Worm (Caenorhabditis elegans) whole organism, L4/young adult: ENCODE data around the gene mgl-3.
"Not testable (repeated sequence)": the region's sequence is repeated elsewhere in the genome, so short reads cannot be mapped to it uniquely, and the experiment has no call there.

ENCODE experiments used
- W03F9.2 ChIP-seq: fragments of 150-350 bp; optimal IDR thresholded peaks from 2 replicates; lab custom pipeline; 2014; ENCODE audit warnings: missing biosample characterization, missing genetic modification characterization
- dao-5 ChIP-seq: sonication (generic microtip); optimal IDR thresholded peaks from 2 replicates; lab custom pipeline; 2016; ENCODE audit warnings: missing genotype, missing genetic modification characterization, moderate library complexity, missing compliant biosample characterization
- him-1 ChIP-seq: sonication (generic microtip); optimal IDR thresholded peaks from 2 replicates; lab custom pipeline; 2016; ENCODE audit warnings: missing genotype, missing genetic modification reagents, missing genetic modification characterization, missing compliant biosample characterization

The mgl-3 gene

ce11 chrIV:5452667-5453066, 13.9 kb downstream of the mgl-3 start, which contains the start of gene Y4C6A.4:
Gene Y4C6A.4 (plus strand): TSS chrIV:5452967.
- TF ChIP-seq him-1, result no peak
- no peak for TF ChIP-seq W03F9.2 (tag; lab: Kevin White, UChicago)
- no peak for TF ChIP-seq dao-5 (tag; lab: Kevin White, UChicago)

ce11 chrIV:5455999-5456398, 17.2 kb downstream of the mgl-3 start, which contains the start of gene Y4C6A.3:
Gene Y4C6A.3 (minus strand): TSS chrIV:5456099.
- TF ChIP-seq W03F9.2 (tag; lab: Kevin White, UChicago); him-1; dao-5 (tag; lab: Kevin White, UChicago): not testable (repeated sequence)

- TF ChIP-seq him-1 (no peak), dao-5 (tag; lab: Kevin White, UChicago) (no peak), W03F9.2 (tag; lab: Kevin White, UChicago) (no peak)
These were observed 24.0 kb downstream of the mgl-3 start for ce11 chrIV:5462820-5463219.

DNA sequence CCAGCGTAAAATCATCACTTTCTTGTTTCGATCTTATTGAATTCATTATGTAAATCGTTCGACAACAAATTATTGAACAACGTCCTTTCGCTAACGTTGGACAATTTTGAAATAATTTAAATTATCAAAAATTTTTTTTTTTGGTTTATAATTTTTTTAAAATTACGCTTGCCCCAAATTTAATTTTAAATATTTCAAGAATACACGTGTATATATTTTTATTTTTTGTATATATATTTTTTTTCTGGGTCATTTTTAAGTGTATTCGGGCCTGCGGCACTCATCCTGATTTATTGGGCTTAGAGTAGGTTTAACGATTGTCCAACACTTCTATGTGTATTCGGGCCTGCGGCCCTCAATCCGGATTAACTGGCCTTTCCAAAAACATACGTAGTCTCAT, 25.6 kb downstream of the mgl-3 start, which contains the start of gene Y52D5A.2:
Y52D5A.2 (minus strand) TSS at position 101 of the 400 bp plus-strand sequence.
- not testable (repeated sequence) for TF ChIP-seq W03F9.2 (tag; lab: Kevin White, UChicago); dao-5 (tag; lab: Kevin White, UChicago); him-1

DNA sequence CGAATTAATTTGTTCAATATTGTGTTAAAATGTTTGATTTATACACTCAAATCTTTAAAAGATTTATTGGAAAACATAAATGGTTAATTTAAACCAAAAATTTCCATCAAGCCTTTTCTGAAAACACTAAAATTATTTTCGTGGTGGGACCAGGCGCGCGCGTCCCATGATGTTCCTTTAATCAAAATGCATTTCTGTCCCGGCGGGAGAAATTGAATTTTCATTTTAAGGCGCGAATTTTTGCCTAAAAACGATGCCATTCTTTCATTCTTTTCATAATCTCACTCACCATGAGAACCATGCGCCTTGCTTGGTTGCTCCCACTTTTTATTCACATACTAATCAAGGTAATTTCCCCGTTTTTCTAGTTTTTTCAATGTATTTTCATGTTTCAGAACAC, 30.9 kb downstream of the mgl-3 start, which contains the start of gene rme-2:
rme-2 (plus strand) TSS at position 288 of the 400 bp plus-strand sequence.
- no peak for TF ChIP-seq him-1
- no peak for TF ChIP-seq W03F9.2 (tag; lab: Kevin White, UChicago)
- TF ChIP-seq dao-5 (tag; lab: Kevin White, UChicago), result no peak

DNA sequence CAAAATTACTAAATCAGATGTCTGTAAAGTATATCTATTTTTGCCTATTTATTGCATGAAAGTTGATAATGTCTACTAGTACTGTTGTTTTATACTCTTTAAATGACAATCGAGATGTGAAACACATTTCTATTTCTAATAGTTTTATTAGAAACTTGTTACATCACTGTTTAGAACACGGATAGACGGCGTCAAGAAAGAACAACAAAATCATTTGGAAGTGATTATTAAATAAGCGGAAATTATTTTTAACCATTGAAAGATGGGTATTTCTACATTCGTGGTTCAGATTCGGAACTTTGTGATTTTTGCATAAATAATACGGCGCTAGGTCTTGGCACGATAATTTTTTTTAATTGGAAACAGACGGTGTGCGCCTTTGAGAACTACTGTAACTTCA, 34.3 kb downstream of the mgl-3 start:
- TF ChIP-seq dao-5 (tag; lab: Kevin White, UChicago) (no peak), him-1 (no peak), W03F9.2 (tag; lab: Kevin White, UChicago) (no peak)

DNA sequence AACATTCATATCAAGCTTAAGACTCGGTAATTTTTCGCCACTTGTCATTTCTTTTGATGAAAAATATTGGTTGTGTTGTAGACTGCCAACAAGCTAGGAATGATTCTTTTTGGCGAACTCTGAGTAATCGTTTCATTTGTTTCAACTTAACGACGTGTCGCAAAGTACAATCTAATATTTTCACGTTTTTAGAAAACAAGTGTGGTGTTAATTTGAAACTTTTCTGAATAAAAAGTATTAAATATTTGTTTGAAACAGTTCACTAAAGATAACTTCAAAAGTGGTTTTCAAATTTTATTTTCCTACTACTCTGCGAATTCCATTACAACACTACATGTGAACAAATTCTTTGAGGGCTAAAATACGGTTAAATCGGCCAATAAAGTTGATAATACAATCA, 37.7 kb downstream of the mgl-3 start, which contains the start of gene T11F8.4:
T11F8.4 (minus strand) TSS at position 101 of the 400 bp plus-strand sequence.
- TF ChIP-seq him-1 (no peak), dao-5 (tag; lab: Kevin White, UChicago) (no peak), W03F9.2 (tag; lab: Kevin White, UChicago) (no peak)

DNA sequence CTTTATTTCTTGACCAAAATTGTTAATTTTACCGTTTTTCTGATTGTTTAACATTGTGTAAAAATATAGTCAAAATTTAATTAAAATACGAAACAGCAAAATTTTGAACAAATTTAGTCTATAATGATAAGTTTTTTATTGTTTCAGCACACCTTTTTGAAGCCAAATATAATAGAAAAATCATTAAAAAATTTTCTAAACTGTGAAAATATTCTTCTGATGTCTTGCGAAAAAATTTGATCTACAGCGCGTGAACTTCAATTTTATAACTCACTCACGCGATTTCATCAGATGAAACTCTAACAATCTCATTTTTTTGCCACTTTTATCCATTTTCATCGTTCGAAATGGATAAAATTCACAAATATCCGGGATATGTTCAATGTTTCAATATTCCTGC, 40.5 kb downstream of the mgl-3 start, which contains the start of gene T11F8.1:
T11F8.1 (plus strand) TSS at position 301 of the 400 bp plus-strand sequence.
- TF ChIP-seq him-1 (no peak), W03F9.2 (tag; lab: Kevin White, UChicago) (no peak), dao-5 (tag; lab: Kevin White, UChicago) (no peak)

- TF ChIP-seq dao-5 (tag; lab: Kevin White, UChicago) (no peak), W03F9.2 (tag; lab: Kevin White, UChicago) (no peak), him-1 (no peak)
These were observed 43.4 kb downstream of the mgl-3 start, which contains the start of gene T11F8.12 for ce11 chrIV:5482231-5482630. Gene T11F8.12 (minus strand): TSS chrIV:5482331.

ce11 chrIV:5482723-5483122, 43.9 kb downstream of the mgl-3 start, which contains the start of gene T11F8.5:
Gene T11F8.5 (plus strand): TSS chrIV:5483023.
- TF ChIP-seq dao-5 (tag; lab: Kevin White, UChicago) (no peak), W03F9.2 (tag; lab: Kevin White, UChicago) (no peak), him-1 (no peak)

- TF ChIP-seq dao-5 (tag; lab: Kevin White, UChicago); W03F9.2 (tag; lab: Kevin White, UChicago); him-1: not testable (repeated sequence)
These were observed 47.5 kb downstream of the mgl-3 start, which contains the start of the genes snpc-3.1 and puf-7 for ce11 chrIV:5486208-5486731. Gene snpc-3.1 (minus strand): TSS chrIV:5486258. Gene puf-7 (plus strand): TSS chrIV:5486713.

DNA sequence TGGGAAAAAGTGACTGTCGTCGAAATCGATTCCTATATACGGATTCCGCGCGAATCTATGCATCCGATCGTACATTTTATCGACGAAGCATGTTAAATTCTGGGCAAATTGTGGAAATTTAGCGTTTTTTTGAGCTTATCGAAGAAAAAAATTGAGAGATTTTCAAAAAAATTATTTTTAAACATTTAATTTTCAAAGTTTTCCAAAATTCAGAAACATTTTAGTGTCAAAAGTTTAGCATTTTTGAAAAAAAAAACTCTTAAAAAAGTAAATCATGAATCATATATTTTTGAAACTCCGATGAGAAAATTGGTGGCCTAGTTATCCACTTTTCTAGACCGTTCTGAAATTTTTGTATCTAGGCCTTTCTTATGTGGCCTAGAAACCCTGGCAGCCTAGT, 52.2 kb downstream of the mgl-3 start, which contains the start of gene B0273.115:
B0273.115 (minus strand) TSS at position 101 of the 400 bp plus-strand sequence.
- TF ChIP-seq him-1; W03F9.2 (tag; lab: Kevin White, UChicago); dao-5 (tag; lab: Kevin White, UChicago): not testable (repeated sequence)

DNA sequence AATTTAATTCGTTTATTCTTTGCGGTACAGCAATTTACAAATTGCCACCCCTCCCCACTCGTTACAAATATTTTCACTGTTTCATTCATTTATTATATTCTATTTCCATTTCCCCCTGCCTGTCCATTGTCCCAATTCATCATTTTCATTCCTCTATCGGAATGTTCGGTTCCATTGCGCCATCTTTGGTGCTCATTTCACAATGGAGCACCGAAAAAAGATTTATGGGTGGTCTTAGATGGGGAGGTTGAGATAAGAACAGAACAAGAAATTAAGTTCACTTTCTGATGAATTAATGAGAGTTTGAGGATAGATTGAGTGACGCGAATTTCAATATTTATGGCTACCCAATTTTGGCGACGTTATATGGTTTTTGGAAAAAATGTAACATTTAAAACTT, 53.4 kb downstream of the mgl-3 start:
- TF ChIP-seq W03F9.2 (tag; lab: Kevin White, UChicago), result no peak
- TF ChIP-seq dao-5 (tag; lab: Kevin White, UChicago), result no peak
- no peak for TF ChIP-seq him-1

ce11 chrIV:5493135-5493534, 54.3 kb downstream of the mgl-3 start:
- TF ChIP-seq W03F9.2 (tag; lab: Kevin White, UChicago) (no peak), him-1 (no peak), dao-5 (tag; lab: Kevin White, UChicago) (no peak)
